Worm (Caenorhabditis elegans) whole organism, L3 larva: ENCODE data around the gene F27E5.8.

ENCODE experiments used
- R02D3.7 ChIP-seq: fragments of 150-350 bp; optimal IDR thresholded peaks from 2 replicates; lab custom pipeline; 2014; ENCODE audit warnings: missing biosample characterization, missing genetic modification characterization
- ZK546.5 ChIP-seq: sonication (generic microtip); optimal IDR thresholded peaks from 2 replicates; lab custom pipeline; 2017; ENCODE audit warnings: missing biosample characterization, missing genetic modification characterization
- aly-2 ChIP-seq: fragments of 150-350 bp; optimal IDR thresholded peaks from 2 replicates; lab custom pipeline; 2014; ENCODE audit warnings: missing biosample characterization, missing genetic modification characterization
- ceh-16 ChIP-seq: sonication (generic microtip); optimal IDR thresholded peaks from 2 replicates; lab custom pipeline; 2017; ENCODE audit warnings: missing biosample characterization, missing genetic modification characterization
- ceh-82 ChIP-seq: fragments of 150-350 bp; optimal IDR thresholded peaks from 2 replicates; lab custom pipeline; 2014; ENCODE audit warnings: missing biosample characterization, missing genetic modification characterization
- daf-12 ChIP-seq: fragments of 150-350 bp; optimal IDR thresholded peaks from 2 replicates; lab custom pipeline; 2014; ENCODE audit warnings: missing biosample characterization, missing genetic modification reagents, missing genetic modification characterization
- egl-27 ChIP-seq: sonication (generic microtip); optimal IDR thresholded peaks from 4 replicates; lab custom pipeline; 2017; ENCODE audit warnings: missing biosample characterization, missing genetic modification reagents, missing genetic modification characterization
- elt-1 ChIP-seq: fragments of 150-350 bp; optimal IDR thresholded peaks from 2 replicates; lab custom pipeline; 2014; ENCODE audit warnings: missing biosample characterization, missing genetic modification characterization
- elt-2 ChIP-seq: sonication (generic microtip); optimal IDR thresholded peaks from 2 replicates; lab custom pipeline; 2016; ENCODE audit warnings: missing genetic modification reagents, mild to moderate bottlenecking, missing genetic modification characterization, missing compliant biosample characterization
- elt-3 ChIP-seq, 3 experiments: fragments of 150-350 bp in 1 of 3; sonication (generic microtip) in 2 of 3; optimal IDR thresholded peaks; 2 replicates in 2 of 3; 4 replicates in 1 of 3; lab custom pipeline; 2014 to 2017; ENCODE audit warnings: missing biosample characterization in 3 of 3, missing genetic modification characterization in 3 of 3
- eor-1 ChIP-seq, 2 experiments: fragments of 150-350 bp; optimal IDR thresholded peaks; 2 replicates each; lab custom pipeline; 2014 to 2018; ENCODE audit warnings: missing biosample characterization in 2 of 2, missing genetic modification characterization in 2 of 2
- fkh-10 ChIP-seq: sonication (generic microtip); optimal IDR thresholded peaks from 2 replicates; lab custom pipeline; 2017; ENCODE audit warnings: missing biosample characterization, missing genetic modification reagents, missing genetic modification characterization
- fkh-2 ChIP-seq: fragments of 150-350 bp; optimal IDR thresholded peaks from 2 replicates; lab custom pipeline; 2014; ENCODE audit warnings: missing biosample characterization, missing genetic modification reagents, missing genetic modification characterization
- hmg-11 ChIP-seq: sonication (generic microtip); optimal IDR thresholded peaks from 2 replicates; lab custom pipeline; 2016; ENCODE audit warnings: missing genetic modification characterization, missing compliant biosample characterization
- jun-1 ChIP-seq: fragments of 150-350 bp; optimal IDR thresholded peaks from 2 replicates; lab custom pipeline; 2014; ENCODE audit warnings: missing biosample characterization, missing genetic modification reagents, missing genetic modification characterization
- lin-15B ChIP-seq: fragments of 150-350 bp; optimal IDR thresholded peaks from 2 replicates; lab custom pipeline; 2014; ENCODE audit warnings: missing biosample characterization, missing genetic modification characterization
- lin-39 ChIP-seq: fragments of 150-350 bp; optimal IDR thresholded peaks from 2 replicates; lab custom pipeline; 2018; ENCODE audit warnings: missing biosample characterization, missing genetic modification reagents, missing genetic modification characterization
- mml-1 ChIP-seq: fragments of 150-350 bp; sonication (generic microtip); optimal IDR thresholded peaks from 3 replicates; lab custom pipeline; 2014; ENCODE audit warnings: missing biosample characterization, missing genetic modification characterization
- nfya-1 ChIP-seq: sonication (generic microtip); optimal IDR thresholded peaks from 2 replicates; lab custom pipeline; 2017; ENCODE audit warnings: missing genetic modification characterization, mild to moderate bottlenecking, missing compliant biosample characterization, antibody characterized with exemption, moderate library complexity; ENCODE audit not compliant: insufficient read depth
- nhr-12 ChIP-seq: fragments of 150-350 bp; optimal IDR thresholded peaks from 2 replicates; lab custom pipeline; 2014; ENCODE audit warnings: missing biosample characterization, missing genetic modification characterization
- nhr-23 ChIP-seq: fragments of 150-350 bp; optimal IDR thresholded peaks from 2 replicates; lab custom pipeline; 2014; ENCODE audit warnings: missing biosample characterization, missing genetic modification reagents, missing genetic modification characterization
- nhr-237 ChIP-seq: fragments of 150-350 bp; optimal IDR thresholded peaks from 2 replicates; lab custom pipeline; 2014; ENCODE audit warnings: missing biosample characterization, missing genetic modification characterization
- nhr-28 ChIP-seq: fragments of 150-350 bp; optimal IDR thresholded peaks from 2 replicates; lab custom pipeline; 2014; ENCODE audit warnings: missing biosample characterization, missing genetic modification characterization
- nhr-43 ChIP-seq: sonication (generic microtip); optimal IDR thresholded peaks from 2 replicates; lab custom pipeline; 2016; ENCODE audit warnings: mild to moderate bottlenecking, missing genetic modification characterization, missing compliant biosample characterization; ENCODE audit not compliant: poor library complexity, severe bottlenecking
- nhr-67 ChIP-seq: fragments of 150-350 bp; optimal IDR thresholded peaks from 2 replicates; lab custom pipeline; 2014; ENCODE audit warnings: missing biosample characterization, missing genetic modification characterization
- nhr-76 ChIP-seq: fragments of 150-350 bp; sonication (generic microtip); optimal IDR thresholded peaks from 5 replicates; lab custom pipeline; 2014; ENCODE audit warnings: missing biosample characterization, missing genetic modification characterization
- nhr-77 ChIP-seq: fragments of 150-350 bp; optimal IDR thresholded peaks from 2 replicates; lab custom pipeline; 2014; ENCODE audit warnings: missing biosample characterization, missing genetic modification characterization
- pha-4 ChIP-seq: fragments of 150-350 bp; optimal IDR thresholded peaks from 2 replicates; lab custom pipeline; 2014; ENCODE audit warnings: missing biosample characterization, missing genetic modification reagents, missing genetic modification characterization
- pqm-1 ChIP-seq: fragments of 150-350 bp; optimal IDR thresholded peaks from 2 replicates; lab custom pipeline; 2017; ENCODE audit warnings: missing biosample characterization, missing genetic modification characterization, inconsistent platforms
- skn-1 ChIP-seq: fragments of 150-350 bp; optimal IDR thresholded peaks from 2 replicates; lab custom pipeline; 2014; ENCODE audit warnings: missing biosample characterization, missing genetic modification characterization
- unc-39 ChIP-seq: sonication (generic microtip); optimal IDR thresholded peaks from 4 replicates; lab custom pipeline; 2017; ENCODE audit warnings: missing biosample characterization, missing genetic modification characterization
- ztf-11 ChIP-seq: fragments of 150-350 bp; optimal IDR thresholded peaks from 2 replicates; lab custom pipeline; 2014; ENCODE audit warnings: missing biosample characterization, missing genetic modification characterization

The F27E5.8 gene

ce11 chrII:10105604-10106003 is 21.7 kb downstream of the F27E5.8 start, which contains the start of gene ZK945.4:
ZK945.4 (minus strand) TSS chrII:10105704.
- no peak for TF ChIP-seq fkh-2
- TF ChIP-seq lin-39: no peak
- TF ChIP-seq ZK546.5: no peak
- no peak for TF ChIP-seq nhr-43 (tag; lab: Kevin White, UChicago)
- TF ChIP-seq ztf-11: no peak
- TF ChIP-seq mml-1 (tag; lab: Kevin White, UChicago): no peak
- no peak for TF ChIP-seq elt-1 (tag; lab: Kevin White, UChicago)
- no peak for TF ChIP-seq nhr-237 (tag; lab: Kevin White, UChicago)
- TF ChIP-seq nhr-77 (tag; lab: Kevin White, UChicago): no peak
- TF ChIP-seq pha-4 (tag; lab: Kevin White, UChicago): no peak
- no peak for TF ChIP-seq unc-39 (tag; lab: Kevin White, UChicago)
- no peak for TF ChIP-seq R02D3.7 (tag; lab: Kevin White, UChicago)
- no peak for TF ChIP-seq ceh-82 (tag; lab: Kevin White, UChicago)
- no peak for TF ChIP-seq pqm-1 (tag; lab: Kevin White, UChicago)
- no peak for TF ChIP-seq jun-1 (tag; lab: Kevin White, UChicago)

ce11 chrII:10103212-10103611 is 24.1 kb downstream of the F27E5.8 start:
- TF ChIP-seq nhr-237 (tag; lab: Kevin White, UChicago) (no peak), daf-12 (tag; lab: Kevin White, UChicago) (no peak), elt-1 (tag; lab: Kevin White, UChicago) (no peak), R02D3.7 (tag; lab: Kevin White, UChicago) (no peak), elt-2 (tag; lab: Kevin White, UChicago) (no peak), elt-3 (tag; optimal IDR thresholded peaks at IDR 0.05; lab: Kevin White, UChicago) (no peak), fkh-10 (no peak), aly-2 (no peak), lin-15B (tag; lab: Kevin White, UChicago) (no peak), hmg-11 (tag; lab: Kevin White, UChicago) (no peak), egl-27 (tag; lab: Kevin White, UChicago) (no peak), ceh-16 (tag; lab: Kevin White, UChicago) (no peak), nfya-1 (no peak), unc-39 (tag; lab: Kevin White, UChicago) (no peak)

ce11 chrII:10099804-10100360 is 27.4 kb downstream of the F27E5.8 start, which contains the start of the genes pas-7 and puf-12:
pas-7 (minus strand) TSS chrII:10099854.
puf-12 (plus strand) TSS chrII:10100310.
- TF ChIP-seq ztf-11 (no peak), nhr-28 (no peak), nhr-67 (tag; lab: Kevin White, UChicago) (no peak), nhr-23 (tag; lab: Kevin White, UChicago) (peak; percentile 32), skn-1 (tag; lab: Kevin White, UChicago) (peak; percentile 97), lin-15B (tag; lab: Kevin White, UChicago) (peak; percentile 61), elt-1 (tag; lab: Kevin White, UChicago) (no peak), jun-1 (tag; lab: Kevin White, UChicago) (no peak), pha-4 (tag; lab: Kevin White, UChicago) (peak; percentile 70), nfya-1 (peak; percentile 75), R02D3.7 (tag; lab: Kevin White, UChicago) (peak; percentile 62), elt-2 (tag; lab: Kevin White, UChicago) (peak; percentile 6), nhr-43 (tag; lab: Kevin White, UChicago) (no peak)

- TF ChIP-seq nfya-1 (no peak), nhr-12 (tag; lab: Kevin White, UChicago) (no peak)
These were observed 28.2 kb downstream of the F27E5.8 start for ce11 chrII:10099072-10099471.

ce11 chrII:10098428-10098827 is 28.9 kb downstream of the F27E5.8 start:
- TF ChIP-seq pha-4 (tag; lab: Kevin White, UChicago): no peak
- TF ChIP-seq lin-39: no peak
- TF ChIP-seq egl-27 (tag; lab: Kevin White, UChicago): no peak
- no peak for TF ChIP-seq mml-1 (tag; lab: Kevin White, UChicago)
- no peak for TF ChIP-seq eor-1 (tag; optimal IDR thresholded peaks at IDR 0.05; lab: Kevin White, UChicago)
- no peak for TF ChIP-seq fkh-10
- TF ChIP-seq nhr-76 (tag; lab: Kevin White, UChicago): no peak
- no peak for TF ChIP-seq daf-12 (tag; lab: Kevin White, UChicago)
